Fruit fly (Drosophila melanogaster): Measurements from ENCODE around the gene Usp47.

dm6 chr3L:5774782-5775181 lies 22.0 kb downstream of the Usp47 start:
- no peak for TF ChIP-seq CG33017 (tag; optimal IDR thresholded peaks at IDR 0.05)
- TF ChIP-seq tj (GFP tag; optimal IDR thresholded peaks at IDR 0.05) = no peak
- TF ChIP-seq CG14711 (tag; optimal IDR thresholded peaks at IDR 0.05) = no peak
- TF ChIP-seq Hr96 (GFP tag; optimal IDR thresholded peaks at IDR 0.05) = no peak
- no peak for TF ChIP-seq CG1620 (GFP tag; optimal IDR thresholded peaks at IDR 0.05)
- TF ChIP-seq cnc (optimal IDR thresholded peaks at IDR 0.05) = no peak
- TF ChIP-seq ovo (GFP tag; optimal IDR thresholded peaks at IDR 0.05) = no peak
- TF ChIP-seq bab1 (GFP tag; optimal IDR thresholded peaks at IDR 0.05) = no peak
- TF ChIP-seq Clk (GFP tag; optimal IDR thresholded peaks at IDR 0.05) = no peak
- no peak for TF ChIP-seq Crg-1 (GFP tag; optimal IDR thresholded peaks at IDR 0.05)
